Worm (Caenorhabditis elegans) whole organism, L1 larva: ENCODE results near the gene F28H7.3.

Experiments used
- C04F5.9 ChIP-seq: sonication (generic microtip); optimal IDR thresholded peaks from 2 replicates; lab custom pipeline; 2016; ENCODE audit warnings: missing genetic modification characterization, missing compliant biosample characterization
- C34B4.2 ChIP-seq: sonication (generic microtip); optimal IDR thresholded peaks from 2 replicates; lab custom pipeline; 2017; ENCODE audit warnings: mild to moderate bottlenecking, missing genetic modification characterization, missing compliant biosample characterization
- F16B12.6 ChIP-seq: fragments of 150-350 bp; optimal IDR thresholded peaks from 2 replicates; lab custom pipeline; 2014; ENCODE audit warnings: missing biosample characterization, missing genetic modification characterization
- aha-1 ChIP-seq: fragments of 150-350 bp; optimal IDR thresholded peaks from 2 replicates; lab custom pipeline; 2014; ENCODE audit warnings: missing biosample characterization, missing genetic modification characterization
- aly-2 ChIP-seq: fragments of 150-350 bp; optimal IDR thresholded peaks from 2 replicates; lab custom pipeline; 2014; ENCODE audit warnings: missing biosample characterization, missing genetic modification characterization
- blmp-1 ChIP-seq: fragments of 150-350 bp; optimal IDR thresholded peaks from 2 replicates; lab custom pipeline; 2014; ENCODE audit warnings: missing biosample characterization, missing genetic modification characterization
- ceh-82 ChIP-seq, 3 experiments: fragments of 150-350 bp in 1 of 3; sonication (generic microtip) in 2 of 3; optimal IDR thresholded peaks; 2 replicates each; lab custom pipeline; 2014 to 2017; ENCODE audit warnings: missing biosample characterization in 3 of 3, missing genetic modification characterization in 3 of 3
- ceh-88 ChIP-seq: fragments of 200-800 bp; sonication (Bioruptor generic); IDR thresholded peaks from 2 replicates; pipeline ENCODE4 v1.3.6; 2022; ENCODE audit warnings: missing genetic modification characterization, missing compliant biosample characterization
- ceh-90 ChIP-seq: sonication (generic microtip); optimal IDR thresholded peaks from 2 replicates; lab custom pipeline; 2016; ENCODE audit warnings: missing genetic modification characterization, missing compliant biosample characterization
- dsc-1 ChIP-seq: sonication (generic microtip); optimal IDR thresholded peaks from 2 replicates; lab custom pipeline; 2016; ENCODE audit warnings: mild to moderate bottlenecking, missing genetic modification characterization, missing compliant biosample characterization
- efl-1 ChIP-seq, 4 experiments: fragments of 150-350 bp; optimal IDR thresholded peaks in 3 of 4; peaks in 1 of 4; 1 replicate in 1 of 4; 2 replicates in 3 of 4; lab custom pipeline; 2014; ENCODE audit warnings: missing biosample characterization in 2 of 4, missing genetic modification characterization in 2 of 4, missing genetic modification reagents in 2 of 4
- egl-13 ChIP-seq: sonication (generic microtip); optimal IDR thresholded peaks from 2 replicates; lab custom pipeline; 2016; ENCODE audit warnings: missing genotype, missing genetic modification reagents, missing genetic modification characterization, missing compliant biosample characterization
- egl-27 ChIP-seq, 2 experiments: fragments of 150-350 bp in 1 of 2; sonication (generic microtip); optimal IDR thresholded peaks; 3 replicates each; lab custom pipeline; 2017 to 2018; ENCODE audit warnings: missing biosample characterization in 2 of 2, missing genetic modification characterization in 2 of 2, missing genetic modification reagents in 2 of 2
- elt-2 ChIP-seq: sonication (generic microtip); optimal IDR thresholded peaks from 2 replicates; lab custom pipeline; 2016; ENCODE audit warnings: missing genetic modification characterization, mild to moderate bottlenecking, inconsistent platforms, missing compliant biosample characterization, missing genetic modification reagents
- elt-3 ChIP-seq, 6 experiments: fragments of 150-350 bp in 1 of 6; sonication (generic microtip); optimal IDR thresholded peaks; 2 replicates each; lab custom pipeline; 2017 to 2018; ENCODE audit warnings: missing biosample characterization in 6 of 6, missing genetic modification characterization in 6 of 6, inconsistent platforms in 1 of 6
- fkh-10 ChIP-seq: sonication (generic microtip); optimal IDR thresholded peaks from 2 replicates; lab custom pipeline; 2017; ENCODE audit warnings: missing biosample characterization, missing genetic modification reagents, missing genetic modification characterization
- fkh-4 ChIP-seq: sonication (generic microtip); optimal IDR thresholded peaks from 2 replicates; lab custom pipeline; 2016; ENCODE audit warnings: missing compliant biosample characterization, missing genetic modification characterization, borderline replicate concordance
- fkh-8 ChIP-seq: sonication (generic microtip); optimal IDR thresholded peaks from 2 replicates; lab custom pipeline; 2016; ENCODE audit warnings: mild to moderate bottlenecking, missing genetic modification characterization, missing compliant biosample characterization
- fos-1 ChIP-seq: fragments of 150-350 bp; optimal IDR thresholded peaks from 2 replicates; lab custom pipeline; 2014; ENCODE audit warnings: missing biosample characterization, missing genetic modification characterization
- isw-1 ChIP-seq: fragments of 200-800 bp; sonication (Bioruptor generic); IDR thresholded peaks from 2 replicates; pipeline ENCODE4 v1.3.6; 2022; ENCODE audit warnings: missing genetic modification characterization, missing compliant biosample characterization
- jun-1 ChIP-seq: fragments of 150-350 bp; optimal IDR thresholded peaks from 2 replicates; lab custom pipeline; 2014; ENCODE audit warnings: missing biosample characterization, missing genetic modification reagents, missing genetic modification characterization
- lin-13 ChIP-seq: fragments of 150-350 bp; optimal IDR thresholded peaks from 2 replicates; lab custom pipeline; 2014; ENCODE audit warnings: missing biosample characterization, missing genetic modification reagents, missing genetic modification characterization
- lin-14 ChIP-seq: fragments of 200-800 bp; sonication (Bioruptor generic); optimal IDR thresholded peaks from 2 replicates; lab custom pipeline; 2018; ENCODE audit warnings: mild to moderate bottlenecking, missing genetic modification characterization, moderate library complexity, missing compliant biosample characterization
- lir-3 ChIP-seq: sonication (generic microtip); optimal IDR thresholded peaks from 2 replicates; lab custom pipeline; 2016; ENCODE audit warnings: mild to moderate bottlenecking, missing genetic modification characterization, moderate library complexity, missing compliant biosample characterization; ENCODE audit not compliant: poor library complexity
- mab-9 ChIP-seq: fragments of 200-800 bp; sonication (Bioruptor generic); IDR thresholded peaks from 2 replicates; pipeline ENCODE4 v1.3.6; 2022; ENCODE audit warnings: missing genetic modification reagents, missing genetic modification characterization, missing compliant biosample characterization
- mdl-1 ChIP-seq, 2 experiments: fragments of 150-350 bp; optimal IDR thresholded peaks; 2 replicates each; lab custom pipeline; 2014 to 2017; ENCODE audit warnings: missing biosample characterization in 2 of 2, missing genetic modification characterization in 2 of 2, inconsistent platforms in 1 of 2
- nhr-20 ChIP-seq: sonication (generic microtip); optimal IDR thresholded peaks from 2 replicates; lab custom pipeline; 2016; ENCODE audit warnings: mild to moderate bottlenecking, missing genetic modification characterization, missing compliant biosample characterization
- nhr-28 ChIP-seq: fragments of 150-350 bp; optimal IDR thresholded peaks from 2 replicates; lab custom pipeline; 2014; ENCODE audit warnings: missing biosample characterization, missing genetic modification characterization
- nhr-71 ChIP-seq: sonication (generic microtip); optimal IDR thresholded peaks from 2 replicates; lab custom pipeline; 2016; ENCODE audit warnings: mild to moderate bottlenecking, missing genetic modification characterization, moderate library complexity, missing compliant biosample characterization
- nhr-76 ChIP-seq: sonication (generic microtip); optimal IDR thresholded peaks from 2 replicates; lab custom pipeline; 2017; ENCODE audit warnings: missing biosample characterization, missing genetic modification characterization
- nhr-77 ChIP-seq: fragments of 150-350 bp; optimal IDR thresholded peaks from 2 replicates; lab custom pipeline; 2014; ENCODE audit warnings: missing biosample characterization, missing genetic modification characterization
- nhr-85 ChIP-seq: sonication (generic microtip); peaks from one replicate; lab custom pipeline; 2016; ENCODE audit warnings: missing genetic modification characterization, inconsistent platforms, missing compliant biosample characterization
- nhr-90 ChIP-seq: sonication (generic microtip); optimal IDR thresholded peaks from 2 replicates; lab custom pipeline; 2016; ENCODE audit warnings: mild to moderate bottlenecking, missing genetic modification characterization, missing compliant biosample characterization; ENCODE audit not compliant: poor library complexity
- pag-3 ChIP-seq: sonication (generic microtip); optimal IDR thresholded peaks from 2 replicates; lab custom pipeline; 2017; ENCODE audit warnings: missing genetic modification characterization, mild to moderate bottlenecking, missing compliant biosample characterization, antibody characterized with exemption, borderline replicate concordance; ENCODE audit not compliant: insufficient read depth
- pax-3 ChIP-seq: fragments of 200-800 bp; sonication (Bioruptor generic); optimal IDR thresholded peaks from 2 replicates; lab custom pipeline; 2018; ENCODE audit warnings: mild to moderate bottlenecking, missing genetic modification characterization, moderate library complexity, missing compliant biosample characterization
- pqm-1 ChIP-seq: sonication (generic microtip); optimal IDR thresholded peaks from 3 replicates; lab custom pipeline; 2017; ENCODE audit warnings: missing biosample characterization, missing genetic modification characterization
- rnt-1 ChIP-seq: sonication (generic microtip); optimal IDR thresholded peaks from 2 replicates; lab custom pipeline; 2016; ENCODE audit warnings: mild to moderate bottlenecking, missing genetic modification characterization, moderate library complexity, missing compliant biosample characterization
- skn-1 ChIP-seq: fragments of 150-350 bp; optimal IDR thresholded peaks from 2 replicates; lab custom pipeline; 2014; ENCODE audit warnings: missing biosample characterization, missing genetic modification characterization
- snpc-4 ChIP-seq: fragments of 150-350 bp; optimal IDR thresholded peaks from 2 replicates; lab custom pipeline; 2014; ENCODE audit warnings: missing biosample characterization, missing genetic modification characterization
- snu-23 ChIP-seq: sonication (generic microtip); optimal IDR thresholded peaks from 2 replicates; lab custom pipeline; 2016; ENCODE audit warnings: missing genetic modification characterization, missing compliant biosample characterization
- sup-37 ChIP-seq: fragments of 200-800 bp; sonication (Bioruptor generic); optimal IDR thresholded peaks from 2 replicates; lab custom pipeline; 2018; ENCODE audit warnings: mild to moderate bottlenecking, missing genetic modification characterization, missing compliant biosample characterization
- tlp-1 ChIP-seq: fragments of 150-350 bp; optimal IDR thresholded peaks from 2 replicates; lab custom pipeline; 2014; ENCODE audit warnings: missing biosample characterization, missing genetic modification characterization
- unc-130 ChIP-seq: fragments of 150-350 bp; optimal IDR thresholded peaks from 2 replicates; lab custom pipeline; 2017; ENCODE audit warnings: missing biosample characterization, missing genetic modification characterization, inconsistent platforms
- unc-30 ChIP-seq: sonication (generic microtip); optimal IDR thresholded peaks from 2 replicates; lab custom pipeline; 2017; ENCODE audit warnings: missing biosample characterization, missing genetic modification characterization
- unc-62 ChIP-seq: fragments of 150-350 bp; optimal IDR thresholded peaks from 2 replicates; lab custom pipeline; 2014; ENCODE audit warnings: missing biosample characterization, missing genetic modification reagents, missing genetic modification characterization
- unc-86 ChIP-seq: sonication (generic microtip); optimal IDR thresholded peaks from 2 replicates; lab custom pipeline; 2016; ENCODE audit warnings: missing genetic modification characterization, missing compliant biosample characterization
- vab-15 ChIP-seq: sonication (generic microtip); optimal IDR thresholded peaks from 2 replicates; lab custom pipeline; 2017; ENCODE audit warnings: missing genotype, mild to moderate bottlenecking, missing genetic modification characterization, missing compliant biosample characterization
- xbp-1 ChIP-seq: sonication (generic microtip); optimal IDR thresholded peaks from 2 replicates; lab custom pipeline; 2016; ENCODE audit warnings: missing genetic modification characterization, missing compliant biosample characterization
- ztf-4 ChIP-seq: fragments of 150-350 bp; optimal IDR thresholded peaks from 2 replicates; lab custom pipeline; 2014; ENCODE audit warnings: missing biosample characterization, missing genetic modification characterization

F28H7.3 gene

DNA sequence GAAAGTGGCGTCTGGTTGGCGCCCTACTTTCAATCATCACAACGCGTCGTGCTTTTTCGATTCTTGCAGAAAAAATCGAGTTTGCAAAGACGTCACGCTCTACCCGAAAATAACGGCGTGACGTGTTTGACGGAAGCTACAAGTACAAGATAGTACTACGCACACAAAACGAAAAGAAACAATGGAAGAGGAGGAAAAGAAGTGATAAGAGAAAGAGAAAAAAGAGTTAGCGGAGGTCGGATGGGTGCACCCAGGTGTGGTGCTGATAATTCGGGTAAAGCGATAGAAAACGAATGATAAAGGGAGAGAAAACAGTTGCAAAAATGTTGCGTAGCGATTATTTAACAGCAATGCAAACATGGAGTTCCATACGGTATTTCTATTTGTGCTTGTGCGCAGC is 23.9 kb downstream of the F28H7.3 start (continued):
- TF ChIP-seq snu-23 (GFP tag; lab: Kevin White, UChicago): peak; percentile 11
- TF ChIP-seq unc-62 (GFP tag; lab: Kevin White, UChicago): no peak
- no peak for TF ChIP-seq C34B4.2
- TF ChIP-seq rnt-1 (tag; lab: Kevin White, UChicago): peak; percentile 10
- no peak for TF ChIP-seq egl-13
- no peak for TF ChIP-seq snpc-4
- TF ChIP-seq nhr-20 (tag; lab: Kevin White, UChicago): peak; percentile 78
- TF ChIP-seq nhr-90 (tag; lab: Kevin White, UChicago): peak; percentile 19
- TF ChIP-seq ztf-4 (tag; lab: Kevin White, UChicago): no peak
- no peak for TF ChIP-seq mab-9 (GFP tag; lab: Robert Waterston, UW)
- TF ChIP-seq jun-1 (tag; lab: Kevin White, UChicago): peak; percentile 53
- TF ChIP-seq sup-37 (GFP tag; lab: Kevin White, UChicago): no peak
- TF ChIP-seq ceh-90 (tag; lab: Kevin White, UChicago): no peak
- no peak for TF ChIP-seq pqm-1
- TF ChIP-seq nhr-71 (tag; lab: Kevin White, UChicago): peak; percentile 64
- no peak for TF ChIP-seq lin-13 (GFP tag; lab: Kevin White, UChicago)
- no peak for TF ChIP-seq nhr-28
- peak in 1 of 6 experiments; percentile 23 for TF ChIP-seq elt-3 (tag; optimal IDR thresholded peaks at IDR 0.05; lab: Kevin White, UChicago)
- TF ChIP-seq lin-14 (GFP tag; lab: Kevin White, UChicago): peak; percentile 63
- TF ChIP-seq ceh-88 (GFP tag; lab: Robert Waterston, UW): no peak
- peak; percentile 64 for TF ChIP-seq blmp-1 (tag; lab: Kevin White, UChicago)

DNA sequence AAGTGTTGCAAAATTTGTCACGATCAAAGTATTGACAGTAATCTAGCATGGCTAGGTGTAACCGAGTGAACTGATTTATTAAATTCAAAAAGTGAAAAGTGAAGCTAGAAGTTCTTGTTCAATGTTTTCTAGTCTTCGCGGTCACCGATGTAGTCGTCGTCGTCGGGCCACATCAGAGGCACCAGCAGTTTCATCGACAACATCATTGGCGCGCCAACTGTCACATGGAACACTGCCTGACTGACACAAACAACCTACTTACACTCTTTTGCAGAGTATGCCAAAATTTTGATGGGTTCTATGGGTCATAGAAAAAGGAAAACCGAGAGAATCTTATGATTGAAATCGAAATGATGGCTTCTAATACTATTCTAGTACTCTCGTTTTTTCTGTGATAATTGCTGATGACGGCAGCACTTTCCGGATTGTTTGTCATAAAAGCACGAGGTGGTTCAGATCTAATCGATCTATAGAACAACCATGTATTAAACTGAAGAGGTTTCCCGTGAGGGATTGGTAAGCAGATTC is 25.1 kb downstream of the F28H7.3 start:
- TF ChIP-seq nhr-76 (tag; lab: Kevin White, UChicago): no peak
- no peak for TF ChIP-seq fkh-4
- TF ChIP-seq unc-130 (tag; lab: Kevin White, UChicago): peak; percentile 21
- no peak for TF ChIP-seq aly-2
- no peak for TF ChIP-seq efl-1 (optimal IDR thresholded peaks at IDR 0.05; lab: Kevin White, UChicago)
- peak in 1 of 2 experiments; percentile 63 for TF ChIP-seq efl-1 (GFP tag; optimal IDR thresholded peaks at IDR 0.05 in 1 of 2; lab: Kevin White, UChicago)
- no peak for TF ChIP-seq snu-23 (GFP tag; lab: Kevin White, UChicago)
- TF ChIP-seq nhr-20 (tag; lab: Kevin White, UChicago): peak; percentile 12
- TF ChIP-seq isw-1: no peak
- no peak for TF ChIP-seq jun-1 (tag; lab: Kevin White, UChicago)
- no peak for TF ChIP-seq aha-1 (tag; lab: Kevin White, UChicago)
- TF ChIP-seq fkh-8: no peak
- no peak for TF ChIP-seq xbp-1 (tag; lab: Kevin White, UChicago)
- TF ChIP-seq ceh-82 (tag; optimal IDR thresholded peaks at IDR 0.05; lab: Kevin White, UChicago): no peak
- no peak for TF ChIP-seq pqm-1
- TF ChIP-seq fos-1 (tag; lab: Kevin White, UChicago): no peak
- TF ChIP-seq pag-3 (tag; lab: Kevin White, UChicago): no peak
- TF ChIP-seq fkh-10 (GFP tag; lab: Kevin White, UChicago): no peak
- TF ChIP-seq skn-1 (tag; lab: Kevin White, UChicago): no peak
- TF ChIP-seq dsc-1: no peak
- no peak for TF ChIP-seq egl-27 (tag; optimal IDR thresholded peaks at IDR 0.05; lab: Kevin White, UChicago)
- TF ChIP-seq tlp-1: no peak
- TF ChIP-seq unc-86 (tag; lab: Kevin White, UChicago): no peak
- no peak for TF ChIP-seq C34B4.2
- no peak for TF ChIP-seq elt-3 (tag; optimal IDR thresholded peaks at IDR 0.05; lab: Kevin White, UChicago)
- TF ChIP-seq C04F5.9 (tag; lab: Kevin White, UChicago): no peak
- no peak for TF ChIP-seq ztf-4 (tag; lab: Kevin White, UChicago)
- peak; percentile 30 for TF ChIP-seq nhr-71 (tag; lab: Kevin White, UChicago)
- TF ChIP-seq blmp-1 (tag; lab: Kevin White, UChicago): peak; percentile 53
- no peak for TF ChIP-seq unc-30
- no peak for TF ChIP-seq nhr-77 (tag; lab: Kevin White, UChicago)
- no peak for TF ChIP-seq vab-15 (tag; lab: Kevin White, UChicago)
- peak in 1 of 2 experiments; percentile 26 for TF ChIP-seq mdl-1 (tag; optimal IDR thresholded peaks at IDR 0.05; lab: Kevin White, UChicago)
- TF ChIP-seq snpc-4: no peak
- TF ChIP-seq pax-3 (tag; lab: Kevin White, UChicago): no peak
- TF ChIP-seq F16B12.6: no peak
- TF ChIP-seq elt-2 (tag; lab: Kevin White, UChicago): no peak
- peak; percentile 62 for TF ChIP-seq nhr-85
- no peak for TF ChIP-seq rnt-1 (tag; lab: Kevin White, UChicago)
- no peak for TF ChIP-seq lir-3 (tag; lab: Kevin White, UChicago)
